Worm (Caenorhabditis elegans): ENCODE results near the gene Y47D3A.20.

DNA sequence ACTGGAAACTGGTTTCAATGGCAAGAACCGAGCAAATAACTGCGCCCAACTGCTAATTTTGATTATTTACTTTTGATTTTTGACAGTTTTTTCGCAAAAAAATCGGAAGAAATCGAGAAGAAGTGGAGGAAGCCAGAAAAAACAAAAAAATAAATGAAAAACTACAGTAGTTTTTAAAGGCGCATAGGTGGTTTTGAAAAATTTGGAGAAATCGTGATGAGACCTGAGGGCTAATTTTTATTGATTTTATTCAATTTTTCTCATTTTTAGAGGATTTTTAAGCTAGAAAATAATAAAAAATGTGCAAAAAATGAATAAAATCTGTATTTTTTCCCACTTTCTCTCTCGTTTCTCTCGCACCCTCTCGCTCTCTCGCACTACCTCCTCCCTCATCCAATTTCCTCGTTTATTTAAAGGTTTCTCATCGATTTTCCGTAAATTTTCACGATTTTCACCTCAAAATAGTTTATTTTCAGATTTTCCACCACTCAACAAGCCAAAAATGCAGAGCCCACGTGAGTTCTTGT is at the start of gene Y47D3A.20:
- TF ChIP-seq dao-5 (tag; optimal IDR thresholded peaks at IDR 0.05) (no peak), him-1 (tag; optimal IDR thresholded peaks at IDR 0.05) (no peak)
